Worm (Caenorhabditis elegans) whole organism, early embryonic: Measurements from ENCODE around the gene gldi-11.

Source experiments
- B0310.2 ChIP-seq: sonication (generic microtip); optimal IDR thresholded peaks from 2 replicates; lab custom pipeline; 2016; ENCODE audit warnings: mild to moderate bottlenecking, missing genetic modification characterization, missing compliant biosample characterization
- F13C5.2 ChIP-seq: sonication (generic microtip); optimal IDR thresholded peaks from 2 replicates; lab custom pipeline; 2017; ENCODE audit warnings: mild to moderate bottlenecking, missing genetic modification characterization, inconsistent platforms, missing compliant biosample characterization
- aly-1 ChIP-seq: sonication (generic microtip); optimal IDR thresholded peaks from 2 replicates; lab custom pipeline; 2016; ENCODE audit warnings: missing genetic modification characterization, missing compliant biosample characterization
- ama-1 ChIP-seq: fragments of 150-350 bp; optimal IDR thresholded peaks from 2 replicates; lab custom pipeline; 2014
- ceh-13 ChIP-seq: fragments of 200-800 bp; sonication (Bioruptor generic); optimal IDR thresholded peaks from 2 replicates; lab custom pipeline; 2018; ENCODE audit warnings: mild to moderate bottlenecking, missing genetic modification characterization, missing compliant biosample characterization
- ceh-36 ChIP-seq: sonication (generic microtip); optimal IDR thresholded peaks from 2 replicates; lab custom pipeline; 2016; ENCODE audit warnings: missing genetic modification characterization, inconsistent platforms, missing compliant biosample characterization
- ets-7 ChIP-seq: sonication (generic microtip); optimal IDR thresholded peaks from 2 replicates; lab custom pipeline; 2016; ENCODE audit warnings: missing genotype, missing genetic modification characterization, missing compliant biosample characterization
- flt-1 ChIP-seq: fragments of 200-800 bp; sonication (Bioruptor generic); IDR thresholded peaks from 2 replicates; pipeline ENCODE4 v1.3.6; 2022; ENCODE audit warnings: missing genetic modification characterization, missing compliant biosample characterization
- hmbx-1 ChIP-seq: sonication (generic microtip); optimal IDR thresholded peaks from 2 replicates; lab custom pipeline; 2016; ENCODE audit warnings: mild to moderate bottlenecking, missing genetic modification characterization, missing compliant biosample characterization
- hmg-4 ChIP-seq: fragments of 200-800 bp; sonication (Bioruptor generic); optimal IDR thresholded peaks from 2 replicates; lab custom pipeline; 2018; ENCODE audit warnings: mild to moderate bottlenecking, missing genetic modification characterization, missing compliant biosample characterization
- hnd-1 ChIP-seq: sonication (generic microtip); optimal IDR thresholded peaks from 2 replicates; lab custom pipeline; 2016; ENCODE audit warnings: missing genetic modification characterization, missing compliant biosample characterization
- pes-1 ChIP-seq: fragments of 200-800 bp; sonication (Bioruptor generic); IDR thresholded peaks from 2 replicates; pipeline ENCODE4 v1.3.6; 2022; ENCODE audit warnings: missing genetic modification reagents, missing genetic modification characterization, missing compliant biosample characterization
- scrt-1 ChIP-seq: fragments of 200-800 bp; sonication (Bioruptor generic); IDR thresholded peaks from 2 replicates; pipeline ENCODE4 v1.3.6; 2022; ENCODE audit warnings: missing genetic modification characterization, missing compliant biosample characterization
- sea-1 ChIP-seq: fragments of 200-800 bp; sonication (Bioruptor generic); conservative IDR thresholded peaks from 2 replicates; pipeline ENCODE4 v1.3.6; 2022; ENCODE audit warnings: missing genetic modification characterization, missing compliant biosample characterization
- tbx-11 ChIP-seq: fragments of 200-800 bp; sonication (Bioruptor generic); IDR thresholded peaks from 2 replicates; pipeline ENCODE4 v1.3.6; 2022; ENCODE audit warnings: missing genetic modification characterization, missing compliant biosample characterization
- tbx-37 ChIP-seq: fragments of 200-800 bp; sonication (Bioruptor generic); conservative IDR thresholded peaks from 2 replicates; pipeline ENCODE4 v1.3.6; 2022; ENCODE audit warnings: missing genetic modification reagents, missing genetic modification characterization, missing compliant biosample characterization
- tra-4 ChIP-seq: sonication (generic microtip); optimal IDR thresholded peaks from 2 replicates; lab custom pipeline; 2017; ENCODE audit warnings: missing genetic modification characterization, missing compliant biosample characterization

gldi-11 gene

DNA sequence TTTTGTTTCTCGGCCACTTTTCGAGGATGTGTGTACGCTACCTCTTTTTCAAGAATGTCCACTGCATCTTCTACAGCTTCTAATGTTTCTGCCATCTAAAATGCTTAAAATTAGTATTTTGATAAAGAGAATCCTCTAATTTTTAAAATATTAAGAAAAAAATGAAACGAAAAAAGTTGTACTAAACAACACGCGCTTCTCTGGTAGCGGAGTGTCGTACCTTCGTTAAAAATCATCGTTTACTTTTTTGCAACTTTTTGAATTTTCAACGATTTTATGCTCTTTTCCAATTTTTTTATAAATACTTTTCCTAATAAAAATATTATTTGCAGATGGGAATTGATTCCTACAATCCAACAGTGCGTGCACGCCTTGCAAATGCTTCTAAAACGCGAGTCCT lies at the start of gene gldi-11, which contains the start of gene ZK546.2:
TSS of gene gldi-11 (minus strand) at position 95 of the 400 bp plus-strand sequence.
TSS of gene ZK546.2 (plus strand) at position 333 of the 400 bp plus-strand sequence.
- TF ChIP-seq ceh-13 (GFP tag; lab: Kevin White, UChicago) (no peak), sea-1 (GFP tag; lab: Robert Waterston, UW) (no peak), hnd-1 (tag; lab: Kevin White, UChicago) (no peak), ets-7 (tag; lab: Kevin White, UChicago) (no peak)

DNA sequence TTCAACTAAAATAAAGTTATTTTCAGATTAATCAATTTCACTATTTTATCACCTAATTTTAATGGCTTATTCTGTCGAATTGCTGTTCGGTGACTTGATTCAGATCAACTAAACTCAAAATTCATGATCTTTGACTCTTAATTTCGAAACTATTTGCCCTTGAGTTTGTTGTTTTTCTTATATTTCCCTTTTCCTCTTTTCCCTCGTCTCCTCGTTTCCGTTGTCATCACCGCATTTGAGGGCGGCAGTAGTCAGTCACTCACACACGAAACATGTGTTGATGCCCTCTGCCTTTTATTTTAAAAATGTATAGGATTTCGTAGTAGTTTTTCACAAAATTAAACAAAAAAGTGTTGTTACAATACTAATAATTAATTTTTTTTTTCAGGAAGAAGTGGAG lies 49.4 kb upstream of the gldi-11 start, which contains the start of gene rnh-1.0:
TSS of gene rnh-1.0 (plus strand) at position 389 of the 400 bp plus-strand sequence.
- TF ChIP-seq tra-4 (tag; lab: Kevin White, UChicago): no peak
- no peak for TF ChIP-seq scrt-1
- no peak for TF ChIP-seq aly-1 (tag; lab: Kevin White, UChicago)
- TF ChIP-seq hnd-1 (tag; lab: Kevin White, UChicago): no peak
- TF ChIP-seq tbx-37 (GFP tag; lab: Robert Waterston, UW): no peak
- TF ChIP-seq flt-1 (GFP tag; lab: Robert Waterston, UW): no peak
- no peak for TF ChIP-seq ama-1
- TF ChIP-seq ets-7 (tag; lab: Kevin White, UChicago): no peak
- TF ChIP-seq tbx-11 (GFP tag; lab: Robert Waterston, UW): no peak

DNA sequence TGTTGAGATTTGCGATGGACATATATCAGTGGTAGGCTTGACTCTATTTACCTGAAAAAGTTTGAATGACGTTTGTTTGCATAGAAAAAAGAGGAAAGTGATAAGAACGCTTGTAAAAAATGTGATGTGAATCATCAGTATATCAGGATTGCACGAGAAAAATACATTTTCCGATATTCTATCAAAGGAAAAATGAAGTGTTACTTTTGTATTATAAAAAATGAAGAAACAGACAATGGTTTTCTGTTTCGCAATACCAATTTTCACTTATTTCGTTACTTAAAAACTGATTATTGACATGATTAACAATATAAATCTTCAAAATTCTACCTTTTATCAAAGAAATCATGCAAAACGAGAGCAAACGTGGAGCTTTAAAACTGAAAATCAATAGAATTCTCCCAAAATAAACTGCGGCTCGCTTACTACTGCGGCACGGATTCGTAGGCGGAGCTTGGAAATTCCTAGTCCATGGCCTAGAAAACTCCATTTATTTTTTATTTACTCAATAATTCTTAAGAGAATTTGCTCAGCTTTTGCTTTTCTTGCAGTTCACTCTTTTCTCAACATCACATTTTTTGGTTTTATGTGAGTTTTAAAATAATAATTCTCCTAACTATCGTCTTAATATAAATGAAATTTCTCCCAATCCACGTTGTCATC lies 48.1 kb upstream of the gldi-11 start, which contains the start of the genes eif-1 and vps-24:
TSS of gene eif-1 (minus strand) at position 51 of the 663 bp plus-strand sequence.
TSS of gene vps-24 (plus strand) at position 469 of the 663 bp plus-strand sequence.
- no peak for TF ChIP-seq tbx-37 (GFP tag; lab: Robert Waterston, UW)
- 0 out of 2 replicates have a peak, but pooled peaks have one; percentile 37 for TF ChIP-seq pes-1 (GFP tag; lab: Robert Waterston, UW)

ce11 chrII:4992977-4993376 lies 47.4 kb upstream of the gldi-11 start, which contains the start of gene pigb-1:
Gene pigb-1 (minus strand): TSS chrII:4993077.
- TF ChIP-seq ets-7 (tag; lab: Kevin White, UChicago) (no peak), tbx-37 (GFP tag; lab: Robert Waterston, UW) (no peak), flt-1 (GFP tag; lab: Robert Waterston, UW) (no peak), B0310.2 (tag; lab: Kevin White, UChicago) (no peak), F13C5.2 (tag; lab: Kevin White, UChicago) (no peak), ceh-13 (GFP tag; lab: Kevin White, UChicago) (no peak), scrt-1 (no peak), pes-1 (GFP tag; lab: Robert Waterston, UW) (no peak), sea-1 (GFP tag; lab: Robert Waterston, UW) (no peak), tra-4 (tag; lab: Kevin White, UChicago) (no peak), ceh-36 (tag; lab: Kevin White, UChicago) (no peak), ama-1 (no peak), tbx-11 (GFP tag; lab: Robert Waterston, UW) (no peak)

DNA sequence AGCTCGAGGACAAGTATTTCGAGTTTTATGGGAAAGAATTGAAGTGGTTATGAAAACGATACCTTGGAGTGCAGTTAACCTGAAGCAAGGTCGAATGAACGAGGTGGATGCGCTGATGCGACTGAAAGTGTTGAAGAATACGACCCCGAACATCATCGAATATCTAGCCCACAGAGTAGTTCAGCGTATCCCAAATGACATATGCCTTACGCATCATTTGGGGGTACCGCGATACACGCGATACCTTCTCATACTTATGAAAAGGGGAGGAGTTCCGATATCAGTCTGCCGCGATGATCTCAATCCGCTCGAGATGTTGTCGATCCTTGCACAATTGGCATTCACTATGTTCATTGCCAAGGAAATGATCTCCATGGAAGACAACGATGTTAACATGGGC lies 44.2 kb upstream of the gldi-11 start, which contains the start of gene T27F7.12:
TSS of gene T27F7.12 (plus strand) at position 301 of the 400 bp plus-strand sequence.
- TF ChIP-seq tra-4 (tag; lab: Kevin White, UChicago) (no peak), scrt-1 (no peak), B0310.2 (tag; lab: Kevin White, UChicago) (no peak), sea-1 (GFP tag; lab: Robert Waterston, UW) (no peak), hmg-4 (no peak), hmbx-1 (no peak), aly-1 (tag; lab: Kevin White, UChicago) (no peak), pes-1 (GFP tag; lab: Robert Waterston, UW) (no peak), hnd-1 (tag; lab: Kevin White, UChicago) (no peak)

- no peak for TF ChIP-seq hnd-1 (tag; lab: Kevin White, UChicago)
- no peak for TF ChIP-seq B0310.2 (tag; lab: Kevin White, UChicago)
- TF ChIP-seq pes-1 (GFP tag; lab: Robert Waterston, UW): no peak
- TF ChIP-seq tra-4 (tag; lab: Kevin White, UChicago): no peak
- no peak for TF ChIP-seq hmg-4
- no peak for TF ChIP-seq tbx-11 (GFP tag; lab: Robert Waterston, UW)
- TF ChIP-seq sea-1 (GFP tag; lab: Robert Waterston, UW): no peak
- TF ChIP-seq scrt-1: no peak
- TF ChIP-seq ceh-13 (GFP tag; lab: Kevin White, UChicago): no peak
- no peak for TF ChIP-seq F13C5.2 (tag; lab: Kevin White, UChicago)
- no peak for TF ChIP-seq ets-7 (tag; lab: Kevin White, UChicago)
- TF ChIP-seq ceh-36 (tag; lab: Kevin White, UChicago): no peak
- TF ChIP-seq hmbx-1: no peak
- TF ChIP-seq tbx-37 (GFP tag; lab: Robert Waterston, UW): no peak
These were observed 41.7 kb upstream of the gldi-11 start for ce11 chrII:4987257-4987656.

DNA sequence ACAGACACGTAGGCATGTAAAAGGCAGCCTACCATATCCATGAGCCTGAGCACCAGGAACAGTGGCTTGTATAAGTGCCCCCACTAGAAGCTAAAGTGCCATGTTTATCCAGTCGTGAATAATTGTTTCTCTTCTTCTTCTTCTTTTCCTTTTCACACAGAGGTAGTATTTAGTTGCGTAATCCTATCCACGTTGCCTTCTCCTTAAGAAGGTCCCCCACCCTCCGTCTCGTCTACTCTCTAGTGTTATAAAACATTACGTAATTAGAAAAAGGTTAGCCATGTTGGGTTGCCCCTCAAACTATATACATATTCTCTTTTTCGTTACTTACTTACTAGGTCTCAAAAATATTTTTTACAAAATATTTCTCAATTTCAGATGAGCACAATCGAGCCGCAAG lies 41.1 kb upstream of the gldi-11 start:
- TF ChIP-seq flt-1 (GFP tag; lab: Robert Waterston, UW): no peak
- peak; percentile 30 for TF ChIP-seq ceh-36 (tag; lab: Kevin White, UChicago)

ce11 chrII:4985961-4986503 lies 40.4 kb upstream of the gldi-11 start:
- TF ChIP-seq tbx-11 (GFP tag; lab: Robert Waterston, UW): no peak
